Worm (Caenorhabditis elegans): Measurements from ENCODE around the gene srh-33.

- TF ChIP-seq ceh-62 (tag; optimal IDR thresholded peaks at IDR 0.05) = no peak
- no peak for TF ChIP-seq unc-130 (GFP tag; optimal IDR thresholded peaks at IDR 0.05)
- no peak for TF ChIP-seq pha-4 (GFP tag; IDR thresholded peaks at IDR 0.05)
- TF ChIP-seq pha-4 (tag; optimal IDR thresholded peaks at IDR 0.05) = no peak
- TF ChIP-seq skn-1 (tag; optimal IDR thresholded peaks at IDR 0.05) = no peak
Measured at ce11 chrV:414630-415029, 28.5 kb downstream of the srh-33 start, which contains the start of gene dod-19.
